Worm (Caenorhabditis elegans) whole organism, L1 larva: ENCODE data around the gene sru-7.

ENCODE experiments used
- C16A3.4 ChIP-seq: fragments of 150-350 bp; optimal IDR thresholded peaks from 2 replicates; lab custom pipeline; 2014; ENCODE audit warnings: missing biosample characterization, missing genetic modification characterization
- F16B12.6 ChIP-seq: fragments of 150-350 bp; optimal IDR thresholded peaks from 2 replicates; lab custom pipeline; 2014; ENCODE audit warnings: missing biosample characterization, missing genetic modification characterization
- Y116A8C.19 ChIP-seq: sonication (generic microtip); optimal IDR thresholded peaks from 2 replicates; lab custom pipeline; 2016; ENCODE audit warnings: missing compliant biosample characterization, missing genetic modification characterization, borderline replicate concordance
- aha-1 ChIP-seq: fragments of 150-350 bp; optimal IDR thresholded peaks from 2 replicates; lab custom pipeline; 2014; ENCODE audit warnings: missing biosample characterization, missing genetic modification characterization
- alr-1 ChIP-seq: fragments of 200-800 bp; sonication (Bioruptor generic); optimal IDR thresholded peaks from 2 replicates; lab custom pipeline; 2018; ENCODE audit warnings: borderline replicate concordance, mild to moderate bottlenecking, missing genetic modification characterization, missing compliant biosample characterization
- blmp-1 ChIP-seq: fragments of 150-350 bp; optimal IDR thresholded peaks from 2 replicates; lab custom pipeline; 2014; ENCODE audit warnings: missing biosample characterization, missing genetic modification characterization
- ceh-63 ChIP-seq: fragments of 200-800 bp; sonication (Bioruptor generic); optimal IDR thresholded peaks from 2 replicates; lab custom pipeline; 2018; ENCODE audit warnings: mild to moderate bottlenecking, missing genetic modification characterization, missing compliant biosample characterization
- ceh-8 ChIP-seq: fragments of 200-800 bp; sonication (Bioruptor generic); optimal IDR thresholded peaks from 2 replicates; lab custom pipeline; 2018; ENCODE audit warnings: mild to moderate bottlenecking, missing genetic modification characterization, moderate library complexity, missing compliant biosample characterization
- ceh-82 ChIP-seq, 3 experiments: fragments of 150-350 bp in 1 of 3; sonication (generic microtip) in 2 of 3; optimal IDR thresholded peaks; 2 replicates each; lab custom pipeline; 2014 to 2017; ENCODE audit warnings: missing biosample characterization in 3 of 3, missing genetic modification characterization in 3 of 3
- ces-1 ChIP-seq: fragments of 150-350 bp; optimal IDR thresholded peaks from 2 replicates; lab custom pipeline; 2014; ENCODE audit warnings: missing biosample characterization, missing genetic modification reagents, missing genetic modification characterization
- dpl-1 ChIP-seq, 3 experiments: fragments of 150-350 bp in 2 of 3; sonication (generic microtip) in 1 of 3; optimal IDR thresholded peaks; 2 replicates each; lab custom pipeline; 2014 to 2017; ENCODE audit warnings: missing biosample characterization in 3 of 3, missing genetic modification characterization in 3 of 3, missing genetic modification reagents in 3 of 3
- dsc-1 ChIP-seq: sonication (generic microtip); optimal IDR thresholded peaks from 2 replicates; lab custom pipeline; 2016; ENCODE audit warnings: mild to moderate bottlenecking, missing genetic modification characterization, missing compliant biosample characterization
- efl-1 ChIP-seq, 4 experiments: fragments of 150-350 bp; optimal IDR thresholded peaks in 3 of 4; peaks in 1 of 4; 1 replicate in 1 of 4; 2 replicates in 3 of 4; lab custom pipeline; 2014; ENCODE audit warnings: missing biosample characterization in 2 of 4, missing genetic modification characterization in 2 of 4, missing genetic modification reagents in 2 of 4
- elt-3 ChIP-seq, 6 experiments: fragments of 150-350 bp in 1 of 6; sonication (generic microtip); optimal IDR thresholded peaks; 2 replicates each; lab custom pipeline; 2017 to 2018; ENCODE audit warnings: missing biosample characterization in 6 of 6, missing genetic modification characterization in 6 of 6, inconsistent platforms in 1 of 6
- ets-5 ChIP-seq: fragments of 200-800 bp; sonication (Bioruptor generic); IDR thresholded peaks from 2 replicates; pipeline ENCODE4 v1.3.6; 2022; ENCODE audit warnings: missing genetic modification characterization, missing compliant biosample characterization
- fkh-10 ChIP-seq: sonication (generic microtip); optimal IDR thresholded peaks from 2 replicates; lab custom pipeline; 2017; ENCODE audit warnings: missing biosample characterization, missing genetic modification reagents, missing genetic modification characterization
- hlh-17 ChIP-seq: fragments of 200-800 bp; sonication (Bioruptor generic); optimal IDR thresholded peaks from 2 replicates; lab custom pipeline; 2018; ENCODE audit warnings: missing genetic modification characterization, mild to moderate bottlenecking, missing compliant biosample characterization, moderate library complexity, borderline replicate concordance
- irx-1 ChIP-seq: sonication (generic microtip); optimal IDR thresholded peaks from 2 replicates; lab custom pipeline; 2016; ENCODE audit warnings: missing genetic modification characterization, missing compliant biosample characterization
- isw-1 ChIP-seq: fragments of 200-800 bp; sonication (Bioruptor generic); IDR thresholded peaks from 2 replicates; pipeline ENCODE4 v1.3.6; 2022; ENCODE audit warnings: missing genetic modification characterization, missing compliant biosample characterization
- jun-1 ChIP-seq: fragments of 150-350 bp; optimal IDR thresholded peaks from 2 replicates; lab custom pipeline; 2014; ENCODE audit warnings: missing biosample characterization, missing genetic modification reagents, missing genetic modification characterization
- lin-14 ChIP-seq: fragments of 200-800 bp; sonication (Bioruptor generic); optimal IDR thresholded peaks from 2 replicates; lab custom pipeline; 2018; ENCODE audit warnings: mild to moderate bottlenecking, missing genetic modification characterization, moderate library complexity, missing compliant biosample characterization
- lin-35 ChIP-seq, 2 experiments: fragments of 150-350 bp; optimal IDR thresholded peaks; 2 replicates each; lab custom pipeline; 2014; ENCODE audit warnings: missing biosample characterization in 2 of 2, missing genetic modification characterization in 2 of 2, missing genetic modification reagents in 2 of 2
- lin-39 ChIP-seq: fragments of 150-350 bp; optimal IDR thresholded peaks from 2 replicates; lab custom pipeline; 2014; ENCODE audit warnings: missing biosample characterization, missing genetic modification reagents, missing genetic modification characterization
- lsy-2 ChIP-seq, 2 experiments: fragments of 150-350 bp; optimal IDR thresholded peaks; 2 replicates each; lab custom pipeline; 2014; ENCODE audit warnings: missing biosample characterization in 2 of 2, missing genetic modification characterization in 2 of 2
- mdl-1 ChIP-seq, 2 experiments: fragments of 150-350 bp; optimal IDR thresholded peaks; 2 replicates each; lab custom pipeline; 2014 to 2017; ENCODE audit warnings: missing biosample characterization in 2 of 2, missing genetic modification characterization in 2 of 2, inconsistent platforms in 1 of 2
- mef-2 ChIP-seq: fragments of 150-350 bp; optimal IDR thresholded peaks from 2 replicates; lab custom pipeline; 2014; ENCODE audit warnings: missing biosample characterization, missing genetic modification characterization
- mep-1 ChIP-seq: fragments of 150-350 bp; optimal IDR thresholded peaks from 2 replicates; lab custom pipeline; 2014; ENCODE audit warnings: missing biosample characterization, missing genetic modification characterization
- nhr-12 ChIP-seq: sonication (generic microtip); optimal IDR thresholded peaks from 2 replicates; lab custom pipeline; 2017; ENCODE audit warnings: missing biosample characterization, missing genetic modification characterization
- nhr-19 ChIP-seq: fragments of 200-800 bp; sonication (Bioruptor generic); conservative IDR thresholded peaks from 2 replicates; pipeline ENCODE4 v1.3.6; 2022; ENCODE audit warnings: missing genetic modification characterization, missing compliant biosample characterization
- nhr-20 ChIP-seq: sonication (generic microtip); optimal IDR thresholded peaks from 2 replicates; lab custom pipeline; 2016; ENCODE audit warnings: mild to moderate bottlenecking, missing genetic modification characterization, missing compliant biosample characterization
- nhr-28 ChIP-seq: fragments of 150-350 bp; optimal IDR thresholded peaks from 2 replicates; lab custom pipeline; 2014; ENCODE audit warnings: missing biosample characterization, missing genetic modification characterization
- nhr-47 ChIP-seq: sonication (generic microtip); optimal IDR thresholded peaks from 2 replicates; lab custom pipeline; 2016; ENCODE audit warnings: mild to moderate bottlenecking, missing genetic modification characterization, moderate library complexity, missing compliant biosample characterization
- nhr-71 ChIP-seq: sonication (generic microtip); optimal IDR thresholded peaks from 2 replicates; lab custom pipeline; 2016; ENCODE audit warnings: mild to moderate bottlenecking, missing genetic modification characterization, moderate library complexity, missing compliant biosample characterization
- nhr-85 ChIP-seq: sonication (generic microtip); peaks from one replicate; lab custom pipeline; 2016; ENCODE audit warnings: missing genetic modification characterization, inconsistent platforms, missing compliant biosample characterization
- pag-3 ChIP-seq: sonication (generic microtip); optimal IDR thresholded peaks from 2 replicates; lab custom pipeline; 2017; ENCODE audit warnings: missing genetic modification characterization, mild to moderate bottlenecking, missing compliant biosample characterization, antibody characterized with exemption, borderline replicate concordance; ENCODE audit not compliant: insufficient read depth
- rnt-1 ChIP-seq: sonication (generic microtip); optimal IDR thresholded peaks from 2 replicates; lab custom pipeline; 2016; ENCODE audit warnings: mild to moderate bottlenecking, missing genetic modification characterization, moderate library complexity, missing compliant biosample characterization
- skn-1 ChIP-seq: fragments of 150-350 bp; optimal IDR thresholded peaks from 2 replicates; lab custom pipeline; 2014; ENCODE audit warnings: missing biosample characterization, missing genetic modification characterization
- snu-23 ChIP-seq: sonication (generic microtip); optimal IDR thresholded peaks from 2 replicates; lab custom pipeline; 2016; ENCODE audit warnings: missing genetic modification characterization, missing compliant biosample characterization
- sox-4 ChIP-seq: sonication (generic microtip); optimal IDR thresholded peaks from 2 replicates; lab custom pipeline; 2016; ENCODE audit warnings: missing genetic modification characterization, missing compliant biosample characterization
- tbx-2 ChIP-seq: sonication (generic microtip); optimal IDR thresholded peaks from 2 replicates; lab custom pipeline; 2016; ENCODE audit warnings: missing genetic modification characterization, missing compliant biosample characterization
- unc-130 ChIP-seq: fragments of 150-350 bp; optimal IDR thresholded peaks from 2 replicates; lab custom pipeline; 2017; ENCODE audit warnings: missing biosample characterization, missing genetic modification characterization, inconsistent platforms
- unc-86 ChIP-seq: sonication (generic microtip); optimal IDR thresholded peaks from 2 replicates; lab custom pipeline; 2016; ENCODE audit warnings: missing genetic modification characterization, missing compliant biosample characterization
- unc-98 ChIP-seq: fragments of 200-800 bp; sonication (Bioruptor generic); IDR thresholded peaks from 2 replicates; pipeline ENCODE4 v1.3.6; 2022; ENCODE audit warnings: missing genetic modification characterization, missing compliant biosample characterization
- vab-15 ChIP-seq: sonication (generic microtip); optimal IDR thresholded peaks from 2 replicates; lab custom pipeline; 2017; ENCODE audit warnings: missing genotype, mild to moderate bottlenecking, missing genetic modification characterization, missing compliant biosample characterization
- xbp-1 ChIP-seq: sonication (generic microtip); optimal IDR thresholded peaks from 2 replicates; lab custom pipeline; 2016; ENCODE audit warnings: missing genetic modification characterization, missing compliant biosample characterization
- zag-1 ChIP-seq: fragments of 150-350 bp; optimal IDR thresholded peaks from 2 replicates; lab custom pipeline; 2014; ENCODE audit warnings: missing biosample characterization, missing genetic modification characterization
- zip-4 ChIP-seq: fragments of 200-800 bp; sonication (Bioruptor generic); optimal IDR thresholded peaks from 2 replicates; lab custom pipeline; 2018; ENCODE audit warnings: mild to moderate bottlenecking, missing genetic modification characterization, moderate library complexity, missing compliant biosample characterization
- ztf-4 ChIP-seq: fragments of 150-350 bp; optimal IDR thresholded peaks from 2 replicates; lab custom pipeline; 2014; ENCODE audit warnings: missing biosample characterization, missing genetic modification characterization

Gene sru-7

ce11 chrIV:8510534-8510933 lies 18.2 kb downstream of the sru-7 start, which contains the start of gene tag-77 (continued):
- TF ChIP-seq F16B12.6 (tag; lab: Kevin White, UChicago), result no peak
- no peak for TF ChIP-seq aha-1
- TF ChIP-seq lin-14 (GFP tag; lab: Kevin White, UChicago), result peak; percentile 27

ce11 chrIV:8511056-8511455 lies 18.7 kb downstream of the sru-7 start, which contains the start of gene mes-6:
mes-6 (plus strand) TSS chrIV:8511284.
- peak; percentile 27; the same call in 1 of the 2 replicates for TF ChIP-seq isw-1 (GFP tag; lab: Robert Waterston, UW)
- TF ChIP-seq nhr-12 (tag; lab: Kevin White, UChicago), result no peak
- peak; percentile 11 for TF ChIP-seq irx-1 (tag; lab: Kevin White, UChicago)
- peak; percentile 31 for TF ChIP-seq blmp-1 (tag; lab: Kevin White, UChicago)
- no peak for TF ChIP-seq pag-3 (tag; lab: Kevin White, UChicago)
- TF ChIP-seq ets-5 (GFP tag; lab: Robert Waterston, UW), result no peak
- no peak for TF ChIP-seq mef-2
- no peak for TF ChIP-seq ceh-8
- TF ChIP-seq vab-15 (tag; lab: Kevin White, UChicago), result peak; percentile 19
- no peak for TF ChIP-seq hlh-17
- peak; percentile 43 for TF ChIP-seq nhr-85 (tag; lab: Kevin White, UChicago)
- no peak for TF ChIP-seq lin-39
- TF ChIP-seq C16A3.4 (tag; lab: Kevin White, UChicago), result peak; percentile 55
- TF ChIP-seq ztf-4 (tag; lab: Kevin White, UChicago), result no peak
- TF ChIP-seq mep-1, result peak; percentile 51
- peak; percentile 58 for TF ChIP-seq snu-23 (GFP tag; lab: Kevin White, UChicago)
- no peak for TF ChIP-seq aha-1
- peak; percentile 87 to 91 for TF ChIP-seq lin-35 (GFP tag; optimal IDR thresholded peaks at IDR 0.05; lab: Kevin White, UChicago)
- peak in 2 of 3 experiments; percentile 20 to 63 for TF ChIP-seq ceh-82 (tag; optimal IDR thresholded peaks at IDR 0.05; lab: Kevin White, UChicago)
- peak; percentile 42 for TF ChIP-seq lin-14 (GFP tag; lab: Kevin White, UChicago)
- no peak for TF ChIP-seq nhr-28 (tag; lab: Kevin White, UChicago)
- TF ChIP-seq unc-86 (tag; lab: Kevin White, UChicago), result no peak
- peak; percentile 16; the same call in 1 of the 2 replicates for TF ChIP-seq nhr-19 (GFP tag; lab: Robert Waterston, UW)
- peak; percentile 89 for TF ChIP-seq efl-1 (optimal IDR thresholded peaks at IDR 0.05; lab: Kevin White, UChicago)
- TF ChIP-seq efl-1 (GFP tag; optimal IDR thresholded peaks at IDR 0.05 in 1 of 2; lab: Kevin White, UChicago), result peak; percentile 88 to 98
- TF ChIP-seq nhr-20 (tag; lab: Kevin White, UChicago), result peak; percentile 29
- TF ChIP-seq nhr-47 (tag; lab: Kevin White, UChicago), result peak; percentile 45
- peak; percentile 42 for TF ChIP-seq unc-130 (tag; lab: Kevin White, UChicago)
- peak; percentile 84 to 90 (median 87) for TF ChIP-seq dpl-1 (GFP tag; optimal IDR thresholded peaks at IDR 0.05; lab: Kevin White, UChicago)
- TF ChIP-seq mdl-1 (tag; optimal IDR thresholded peaks at IDR 0.05; lab: Kevin White, UChicago), result peak in 1 of 2 experiments; percentile 19
- no peak for TF ChIP-seq zag-1 (tag; lab: Kevin White, UChicago)
- TF ChIP-seq zip-4 (GFP tag; lab: Kevin White, UChicago), result no peak
- no peak for TF ChIP-seq sox-4 (tag; lab: Kevin White, UChicago)
- TF ChIP-seq elt-3 (tag; optimal IDR thresholded peaks at IDR 0.05; lab: Kevin White, UChicago), result peak in 1 of 6 experiments; percentile 62
- no peak for TF ChIP-seq Y116A8C.19 (tag; lab: Kevin White, UChicago)
- peak; percentile 46 for TF ChIP-seq ces-1 (GFP tag; lab: Kevin White, UChicago)
- TF ChIP-seq nhr-71 (tag; lab: Kevin White, UChicago), result peak; percentile 42
- TF ChIP-seq ceh-63 (GFP tag; lab: Kevin White, UChicago), result no peak
- TF ChIP-seq skn-1 (tag; lab: Kevin White, UChicago), result peak; percentile 33
- peak; percentile 17 for TF ChIP-seq jun-1 (tag; lab: Kevin White, UChicago)
- TF ChIP-seq dsc-1 (tag; lab: Kevin White, UChicago), result peak; percentile 16
- TF ChIP-seq xbp-1 (tag; lab: Kevin White, UChicago), result peak; percentile 43
- peak; percentile 27 for TF ChIP-seq tbx-2
- TF ChIP-seq alr-1 (tag; lab: Kevin White, UChicago), result no peak
- TF ChIP-seq unc-98, result no peak
- peak; percentile 19 for TF ChIP-seq fkh-10 (GFP tag; lab: Kevin White, UChicago)
- peak; percentile 68 to 77 for TF ChIP-seq lsy-2 (tag; optimal IDR thresholded peaks at IDR 0.05; lab: Kevin White, UChicago)
- TF ChIP-seq rnt-1 (tag; lab: Kevin White, UChicago), result peak; percentile 59
